Fruit fly (Drosophila melanogaster): ENCODE data around the gene CG4045.

The CG4045 gene

DNA sequence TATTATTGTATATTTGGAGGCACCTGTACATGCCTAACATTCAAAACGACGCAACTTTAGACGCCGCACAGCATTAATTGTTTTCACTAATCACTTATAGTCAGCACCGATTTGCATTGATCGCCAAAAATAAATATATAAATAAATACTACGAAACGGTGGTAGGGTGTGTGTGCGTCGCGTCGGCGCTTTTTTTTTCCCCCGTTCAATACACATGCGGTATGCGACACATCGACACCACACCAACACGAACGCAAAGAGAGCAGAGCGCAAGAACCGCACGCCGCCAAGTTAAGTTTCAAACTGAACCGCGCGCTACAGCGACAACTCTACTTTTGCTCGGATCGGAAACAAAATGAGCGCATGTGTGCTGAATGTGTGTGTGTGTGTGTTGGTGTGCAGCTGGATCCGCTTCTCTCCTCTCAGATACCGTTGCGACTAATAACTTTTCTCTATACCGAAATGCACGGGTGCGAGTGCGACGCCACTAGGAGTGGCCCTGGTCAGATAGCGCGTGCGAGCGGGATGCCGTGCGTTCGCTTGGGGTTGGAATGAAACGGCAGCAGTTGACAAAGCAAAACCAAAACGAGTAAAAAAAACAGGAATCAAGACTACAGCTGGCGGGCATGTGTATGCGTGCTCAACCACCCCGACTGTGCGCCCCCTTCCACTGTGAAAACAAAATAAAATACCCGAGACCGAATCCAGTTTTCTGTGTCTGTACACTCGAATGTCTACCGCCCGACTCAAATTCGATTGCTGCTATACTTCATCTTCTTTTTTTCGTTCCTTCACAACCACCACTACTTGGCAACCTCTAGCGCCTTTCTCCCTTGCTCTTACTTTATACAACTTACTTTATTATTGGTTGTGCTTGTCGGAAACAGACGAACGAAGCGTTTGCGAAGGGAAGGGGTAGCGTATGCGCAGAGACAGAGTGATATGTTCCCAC is 47.6 kb upstream of the CG4045 start, which contains the start of gene ph-d (continued):
- TF ChIP-seq dmrt11E (tag; optimal IDR thresholded peaks at IDR 0.05) (peak; percentile 44), Sin3A (optimal IDR thresholded peaks at IDR 0.05) (no peak), CG1603 (tag; optimal IDR thresholded peaks at IDR 0.05) (peak; percentile 14), CHES-1-like (GFP tag; optimal IDR thresholded peaks at IDR 0.05) (peak; percentile 48), pita (GFP tag; optimal IDR thresholded peaks at IDR 0.05) (no peak), Atf-2 (GFP tag; optimal IDR thresholded peaks at IDR 0.05) (no peak), Hand (GFP tag; optimal IDR thresholded peaks at IDR 0.05) (peak; percentile 26), CG17802 (tag; optimal IDR thresholded peaks at IDR 0.05) (peak; percentile 4), CG6175 (GFP tag; IDR thresholded peaks at IDR 0.05) (peak; percentile 62; the same call in 2 of the 3 replicates), CG10321 (GFP tag; IDR thresholded peaks at IDR 0.05) (peak; percentile 98), CG31224 (GFP tag; IDR thresholded peaks at IDR 0.05) (peak; percentile 19; the same call in 1 of the 2 replicates), insv (GFP tag; optimal IDR thresholded peaks at IDR 0.05) (peak in 1 of 2 experiments; percentile 17), Ravus (GFP tag; IDR thresholded peaks at IDR 0.05) (no peak), Opbp (GFP tag; IDR thresholded peaks at IDR 0.05; ENCODE audit: partially characterized antibody) (peak; percentile 50; the same call in 2 of the 3 replicates), CG15601 (tag; optimal IDR thresholded peaks at IDR 0.05) (peak; percentile 28), MESR4 (GFP tag; optimal IDR thresholded peaks at IDR 0.05) (peak; percentile 7), HmgD (GFP tag; optimal IDR thresholded peaks at IDR 0.05) (peak; percentile 58), Jarid2 (GFP tag; optimal IDR thresholded peaks at IDR 0.05) (peak; percentile 91), Lpt (GFP tag; optimal IDR thresholded peaks at IDR 0.05) (peak; percentile 87), CG4424 (GFP tag; optimal IDR thresholded peaks at IDR 0.05) (peak; percentile 35), nmo (GFP tag; optimal IDR thresholded peaks at IDR 0.05) (peak; percentile 59), Dip3 (GFP tag; optimal IDR thresholded peaks at IDR 0.05) (peak; percentile 7), hth (optimal IDR thresholded peaks at IDR 0.05) (no peak), CG8359 (GFP tag; optimal IDR thresholded peaks at IDR 0.05; ENCODE audit: borderline replicate concordance) (peak; percentile 18), yki (optimal IDR thresholded peaks at IDR 0.05) (no peak), mld (GFP tag; IDR thresholded peaks at IDR 0.05; ENCODE audit: partially characterized antibody) (no peak; the same call in 2 of the 3 replicates), nom (GFP tag; optimal IDR thresholded peaks at IDR 0.05) (peak; percentile 88), nerfin-1 (tag; optimal IDR thresholded peaks at IDR 0.05) (peak; percentile 17), tin (GFP tag; optimal IDR thresholded peaks at IDR 0.05) (peak; percentile 30), CG10543 (GFP tag; optimal IDR thresholded peaks at IDR 0.05) (peak; percentile 89), D19A (tag; optimal IDR thresholded peaks at IDR 0.05) (peak; percentile 99), tna (GFP tag; IDR thresholded peaks at IDR 0.05; ENCODE audit: partially characterized antibody) (no peak), CG12219 (GFP tag; optimal IDR thresholded peaks at IDR 0.05) (no peak), CG11398 (GFP tag; optimal IDR thresholded peaks at IDR 0.05) (no peak), CG16863 (GFP tag; optimal IDR thresholded peaks at IDR 0.05) (no peak), CG14965 (GFP tag; optimal IDR thresholded peaks at IDR 0.05; ENCODE audit: borderline replicate concordance) (no peak), CG14014 (GFP tag; IDR thresholded peaks at IDR 0.05) (no peak), CG31388 (GFP tag; optimal IDR thresholded peaks at IDR 0.05) (no peak), tll (GFP tag; optimal IDR thresholded peaks at IDR 0.05) (no peak), CG4404 (GFP tag; IDR thresholded peaks at IDR 0.05) (no peak), eve (GFP tag; optimal IDR thresholded peaks at IDR 0.05) (no peak), schlank (tag; optimal IDR thresholded peaks at IDR 0.05) (no peak), az2 (GFP tag; optimal IDR thresholded peaks at IDR 0.05) (peak; percentile 40), CG15011 (GFP tag; optimal IDR thresholded peaks at IDR 0.05) (peak; percentile 17), CG10979 (tag; optimal IDR thresholded peaks at IDR 0.05) (peak; percentile 58), CG18599 (GFP tag; optimal IDR thresholded peaks at IDR 0.05) (peak; percentile 58), CG18619 (GFP tag; optimal IDR thresholded peaks at IDR 0.05) (peak; percentile 38), CG3838 (GFP tag; optimal IDR thresholded peaks at IDR 0.05) (no peak)

All from whole organism, embryonic.